Fruit fly (Drosophila melanogaster) whole organism, adult: Measurements from ENCODE around the gene bb8.

ENCODE experiments used
- CG12768 ChIP-seq: fragments of 200-800 bp; sonication (Bioruptor generic); optimal IDR thresholded peaks from 2 replicates; lab custom pipeline; 2017; ENCODE audit warnings: missing biosample characterization, missing genetic modification characterization, mild to moderate bottlenecking, moderate library complexity, missing genetic modification reagents
- CG1620 ChIP-seq: fragments of 200-800 bp; sonication (Bioruptor generic); optimal IDR thresholded peaks from 2 replicates; lab custom pipeline; 2016; ENCODE audit warnings: missing biosample characterization, missing genetic modification characterization
- CG33017 ChIP-seq: fragments of 200-800 bp; sonication (Bioruptor generic); optimal IDR thresholded peaks from 2 replicates; lab custom pipeline; 2018; ENCODE audit warnings: missing biosample characterization, mild to moderate bottlenecking, missing genetic modification characterization, moderate library complexity
- CG7045 ChIP-seq: fragments of 200-800 bp; sonication (Bioruptor generic); optimal IDR thresholded peaks from 2 replicates; lab custom pipeline; 2017; ENCODE audit warnings: missing biosample characterization, mild to moderate bottlenecking, missing genetic modification characterization
- CG7101 ChIP-seq: fragments of 200-800 bp; sonication (Bioruptor generic); optimal IDR thresholded peaks from 2 replicates; lab custom pipeline; 2018; ENCODE audit warnings: missing biosample characterization, mild to moderate bottlenecking, missing genetic modification characterization, moderate library complexity
- Hr96 ChIP-seq: fragments of 200-800 bp; sonication (Bioruptor generic); optimal IDR thresholded peaks from 2 replicates; lab custom pipeline; 2016; ENCODE audit warnings: missing biosample characterization, missing genetic modification characterization
- Mnt ChIP-seq: fragments of 200-800 bp; sonication (Bioruptor generic); optimal IDR thresholded peaks from 2 replicates; lab custom pipeline; 2016; ENCODE audit warnings: missing biosample characterization, mild to moderate bottlenecking, missing genetic modification characterization
- bab1 ChIP-seq: fragments of 200-800 bp; sonication (Bioruptor generic); optimal IDR thresholded peaks from 3 replicates; lab custom pipeline; 2019; ENCODE audit warnings: missing biosample characterization, mild to moderate bottlenecking, missing genetic modification characterization, moderate library complexity
- cnc ChIP-seq, 2 experiments: fragments of >200 bp; optimal IDR thresholded peaks; 2 replicates each; lab custom pipeline; 2017
- kay ChIP-seq: fragments of 200-800 bp; sonication (Bioruptor generic); peaks from one replicate; lab custom pipeline; 2016; ENCODE audit warnings: missing biosample characterization, missing genetic modification characterization, borderline replicate concordance
- ovo ChIP-seq: fragments of 200-800 bp; sonication (Bioruptor generic); optimal IDR thresholded peaks from 2 replicates; lab custom pipeline; 2016; ENCODE audit warnings: missing biosample characterization, missing genetic modification characterization
- tj ChIP-seq: fragments of 200-800 bp; sonication (Bioruptor generic); optimal IDR thresholded peaks from 3 replicates; lab custom pipeline; 2017; ENCODE audit warnings: missing biosample characterization, mild to moderate bottlenecking, missing genetic modification characterization, moderate library complexity
- toe ChIP-seq: fragments of 200-800 bp; sonication (Bioruptor generic); optimal IDR thresholded peaks from 2 replicates; lab custom pipeline; 2016; ENCODE audit warnings: missing biosample characterization, missing genetic modification characterization

DNA sequence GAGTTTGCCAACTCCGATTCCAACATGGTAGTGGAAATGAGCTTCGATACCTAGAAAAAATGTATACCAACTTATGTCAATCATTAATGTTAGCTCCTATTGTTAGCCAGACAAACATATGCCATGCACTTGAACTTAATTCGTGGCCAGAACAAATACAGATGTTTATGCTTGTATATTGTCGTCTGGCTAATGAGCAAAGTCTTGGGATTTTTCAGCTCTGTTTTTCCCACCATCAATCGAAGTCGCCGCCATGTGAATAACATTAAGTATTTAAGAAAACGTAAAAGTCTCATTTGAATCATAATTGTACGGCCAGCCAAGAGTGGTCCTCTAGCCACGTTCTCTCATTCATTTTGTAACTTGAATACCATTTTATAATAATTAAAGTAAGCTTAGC lies 6.3 kb downstream of the bb8 start, which contains the start of gene CG6763:
- TF ChIP-seq cnc (optimal IDR thresholded peaks at IDR 0.05; lab: Kevin White, UChicago) (no peak), Mnt (no peak), CG1620 (GFP tag; lab: Kevin White, UChicago) (no peak), Hr96 (no peak), ovo (GFP tag; lab: Kevin White, UChicago) (no peak), bab1 (no peak), kay (no peak), CG33017 (tag; lab: Kevin White, UChicago) (no peak), toe (no peak), CG7045 (GFP tag; lab: Kevin White, UChicago) (no peak), tj (GFP tag; lab: Kevin White, UChicago) (no peak), CG7101 (tag; lab: Kevin White, UChicago) (no peak), CG12768 (no peak)
